Worm (Caenorhabditis elegans) whole organism, L1 larva: ENCODE data around the gene Y49F6B.20.

ENCODE experiments used
- ceh-82 ChIP-seq, 3 experiments: fragments of 150-350 bp in 1 of 3; sonication (generic microtip) in 2 of 3; optimal IDR thresholded peaks; 2 replicates each; lab custom pipeline; 2014 to 2017; ENCODE audit warnings: missing biosample characterization in 3 of 3, missing genetic modification characterization in 3 of 3
- ces-1 ChIP-seq: fragments of 150-350 bp; optimal IDR thresholded peaks from 2 replicates; lab custom pipeline; 2014; ENCODE audit warnings: missing biosample characterization, missing genetic modification reagents, missing genetic modification characterization
- dpl-1 ChIP-seq, 3 experiments: fragments of 150-350 bp in 2 of 3; sonication (generic microtip) in 1 of 3; optimal IDR thresholded peaks; 2 replicates each; lab custom pipeline; 2014 to 2017; ENCODE audit warnings: missing biosample characterization in 3 of 3, missing genetic modification characterization in 3 of 3, missing genetic modification reagents in 3 of 3
- elt-3 ChIP-seq, 6 experiments: fragments of 150-350 bp in 1 of 6; sonication (generic microtip); optimal IDR thresholded peaks; 2 replicates each; lab custom pipeline; 2017 to 2018; ENCODE audit warnings: missing biosample characterization in 6 of 6, missing genetic modification characterization in 6 of 6, inconsistent platforms in 1 of 6
- lin-39 ChIP-seq: fragments of 150-350 bp; optimal IDR thresholded peaks from 2 replicates; lab custom pipeline; 2014; ENCODE audit warnings: missing biosample characterization, missing genetic modification reagents, missing genetic modification characterization
- lsy-2 ChIP-seq, 2 experiments: fragments of 150-350 bp; optimal IDR thresholded peaks; 2 replicates each; lab custom pipeline; 2014; ENCODE audit warnings: missing biosample characterization in 2 of 2, missing genetic modification characterization in 2 of 2
- mep-1 ChIP-seq: fragments of 150-350 bp; optimal IDR thresholded peaks from 2 replicates; lab custom pipeline; 2014; ENCODE audit warnings: missing biosample characterization, missing genetic modification characterization
- nhr-11 ChIP-seq: fragments of 150-350 bp; optimal IDR thresholded peaks from 2 replicates; lab custom pipeline; 2014; ENCODE audit warnings: missing biosample characterization, missing genetic modification characterization
- nhr-47 ChIP-seq: sonication (generic microtip); optimal IDR thresholded peaks from 2 replicates; lab custom pipeline; 2016; ENCODE audit warnings: mild to moderate bottlenecking, missing genetic modification characterization, moderate library complexity, missing compliant biosample characterization
- nhr-77 ChIP-seq: fragments of 150-350 bp; optimal IDR thresholded peaks from 2 replicates; lab custom pipeline; 2014; ENCODE audit warnings: missing biosample characterization, missing genetic modification characterization
- tlp-1 ChIP-seq: fragments of 150-350 bp; optimal IDR thresholded peaks from 2 replicates; lab custom pipeline; 2014; ENCODE audit warnings: missing biosample characterization, missing genetic modification characterization
- unc-30 ChIP-seq: sonication (generic microtip); optimal IDR thresholded peaks from 2 replicates; lab custom pipeline; 2017; ENCODE audit warnings: missing biosample characterization, missing genetic modification characterization

ce11 chrII:3477171-3477570 lies 6.7 kb upstream of the Y49F6B.20 start, which contains the start of gene fbxb-104:
- TF ChIP-seq nhr-77 (tag; lab: Kevin White, UChicago) (no peak), nhr-11 (no peak), mep-1 (tag; lab: Kevin White, UChicago) (no peak), ces-1 (GFP tag; lab: Kevin White, UChicago) (no peak), ceh-82 (tag; optimal IDR thresholded peaks at IDR 0.05; lab: Kevin White, UChicago) (no peak), lsy-2 (tag; optimal IDR thresholded peaks at IDR 0.05; lab: Kevin White, UChicago) (no peak), tlp-1 (tag; lab: Kevin White, UChicago) (no peak), lin-39 (tag; lab: Kevin White, UChicago) (no peak), nhr-47 (no peak), unc-30 (no peak), elt-3 (tag; optimal IDR thresholded peaks at IDR 0.05; lab: Kevin White, UChicago) (no peak), dpl-1 (GFP tag; optimal IDR thresholded peaks at IDR 0.05; lab: Kevin White, UChicago) (no peak)
